Worm (Caenorhabditis elegans): ENCODE results near the gene srab-14.

Gene srab-14

DNA sequence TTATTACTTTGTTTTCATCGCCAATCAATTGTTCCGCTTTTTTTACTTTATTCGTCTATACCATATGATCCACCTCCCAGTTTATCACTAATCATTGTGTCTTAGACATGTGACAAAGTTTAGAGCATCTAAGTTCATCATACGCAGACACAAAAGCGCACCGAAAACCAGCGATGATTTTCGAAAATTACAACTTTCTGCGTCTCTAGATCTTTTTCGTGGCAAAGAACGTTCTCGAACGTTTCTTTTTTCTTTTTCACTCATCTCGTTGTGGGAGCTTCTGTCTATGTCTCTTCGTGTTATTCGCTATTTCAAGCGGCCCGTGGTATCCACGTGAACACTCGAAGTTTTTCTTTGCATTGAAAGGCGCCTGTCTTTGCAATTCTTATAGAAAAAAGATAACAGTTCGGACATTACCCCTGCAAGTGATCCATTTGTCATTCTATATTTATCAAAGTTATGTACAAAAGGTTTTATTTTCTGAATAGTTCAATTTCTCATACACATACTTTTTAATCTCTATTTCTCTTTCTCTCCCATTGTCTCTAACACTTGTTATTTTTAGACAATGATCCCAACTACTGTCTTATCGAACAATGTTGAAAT lies 29.9 kb upstream of the srab-14 start, which contains the start of gene ZK1290.5 (continued):
- no peak for TF ChIP-seq cebp-2 (GFP tag; IDR thresholded peaks at IDR 0.05)
- TF ChIP-seq mel-28 (tag; optimal IDR thresholded peaks at IDR 0.05; ENCODE audit: borderline replicate concordance) = no peak
- no peak for TF ChIP-seq ccch-3 (GFP tag; optimal IDR thresholded peaks at IDR 0.05)
- no peak for TF ChIP-seq lin-35 (GFP tag; optimal IDR thresholded peaks at IDR 0.05)
- no peak for TF ChIP-seq efl-1 (GFP tag; optimal IDR thresholded peaks at IDR 0.05)
- TF ChIP-seq nfya-1 (tag; optimal IDR thresholded peaks at IDR 0.05; ENCODE audit: borderline replicate concordance, insufficient read depth) = no peak
- peak; percentile 50 for TF ChIP-seq ceh-27 (GFP tag; optimal IDR thresholded peaks at IDR 0.05)
- TF ChIP-seq hrde-1 (tag; optimal IDR thresholded peaks at IDR 0.05; ENCODE audit: borderline replicate concordance) = no peak
- peak; percentile 78 for TF ChIP-seq ekl-4 (GFP tag; IDR thresholded peaks at IDR 0.05)
- no peak for TF ChIP-seq hlh-26 (GFP tag; conservative IDR thresholded peaks at IDR 0.05)
- no peak; the same call in 1 of the 2 replicates for TF ChIP-seq mcd-1 (GFP tag; IDR thresholded peaks at IDR 0.05)
- TF ChIP-seq zim-3 (tag; optimal IDR thresholded peaks at IDR 0.05) = no peak
- no peak for TF ChIP-seq rec-8 (tag; optimal IDR thresholded peaks at IDR 0.05)
- TF ChIP-seq tbp1 (GFP tag; optimal IDR thresholded peaks at IDR 0.05) = peak; percentile 55
- TF ChIP-seq aptf-3 (GFP tag; IDR thresholded peaks at IDR 0.05) = no peak
- TF ChIP-seq die-1 (tag; optimal IDR thresholded peaks at IDR 0.05) = peak; percentile 43
- peak; percentile 6 for TF ChIP-seq F23B12.7 (tag; optimal IDR thresholded peaks at IDR 0.05; ENCODE audit: insufficient read depth)
- TF ChIP-seq ztf-28 (GFP tag; IDR thresholded peaks at IDR 0.05) = no peak
- no peak for TF ChIP-seq lin-26 (GFP tag; IDR thresholded peaks at IDR 0.05)
- no peak for TF ChIP-seq ztf-6 (GFP tag; IDR thresholded peaks at IDR 0.05)
- no peak for TF ChIP-seq F33H1.4 (GFP tag; IDR thresholded peaks at IDR 0.05)
- TF ChIP-seq bed-1 (GFP tag; IDR thresholded peaks at IDR 0.05) = no peak
- TF ChIP-seq hmg-20 (GFP tag; IDR thresholded peaks at IDR 0.05) = peak; percentile 6; the same call in 1 of the 2 replicates
- TF ChIP-seq T26A5.8 (tag; optimal IDR thresholded peaks at IDR 0.05) = no peak
- TF ChIP-seq F55B11.4 (tag; optimal IDR thresholded peaks at IDR 0.05; ENCODE audit: borderline replicate concordance, insufficient read depth) = no peak
- TF ChIP-seq gei-17 (GFP tag; optimal IDR thresholded peaks at IDR 0.05) = peak; percentile 53
- TF ChIP-seq mes-4 (tag; optimal IDR thresholded peaks at IDR 0.05) = no peak
- no peak for TF ChIP-seq lsl-1 (GFP tag; optimal IDR thresholded peaks at IDR 0.05)
- TF ChIP-seq ztf-18 (tag; optimal IDR thresholded peaks at IDR 0.05) = peak; percentile 19
- no peak for TF ChIP-seq ztf-25 (GFP tag; IDR thresholded peaks at IDR 0.05)
- peak; percentile 72 for TF ChIP-seq dox-1 (GFP tag; IDR thresholded peaks at IDR 0.05)
- TF ChIP-seq nhr-90 (tag; optimal IDR thresholded peaks at IDR 0.05) = peak; percentile 43
- no peak for TF ChIP-seq ama-1 (optimal IDR thresholded peaks at IDR 0.05)
- no peak for TF ChIP-seq ama-1 (GFP tag; optimal IDR thresholded peaks at IDR 0.05)
- TF ChIP-seq atf-7 (tag; optimal IDR thresholded peaks at IDR 0.05) = peak; percentile 84
- peak; percentile 63 for TF ChIP-seq ztf-3 (GFP tag; optimal IDR thresholded peaks at IDR 0.05)
- TF ChIP-seq aptf-2 (GFP tag; conservative IDR thresholded peaks at IDR 0.05) = no peak
- no peak for TF ChIP-seq C17E4.6 (GFP tag; IDR thresholded peaks at IDR 0.05)
- TF ChIP-seq nhr-179 (tag; optimal IDR thresholded peaks at IDR 0.05) = no peak
- no peak for TF ChIP-seq Y79H2A.3 (GFP tag; conservative IDR thresholded peaks at IDR 0.05)
- peak; percentile 28 for TF ChIP-seq ZK185.1 (tag; optimal IDR thresholded peaks at IDR 0.05; ENCODE audit: poor library complexity, severe bottlenecking)
- TF ChIP-seq Y67H2A.10 (GFP tag; conservative IDR thresholded peaks at IDR 0.05) = no peak
- TF ChIP-seq attf-3 (GFP tag; conservative IDR thresholded peaks at IDR 0.05) = no peak
- TF ChIP-seq hlh-12 (tag; optimal IDR thresholded peaks at IDR 0.05) = no peak
- no peak for TF ChIP-seq ceh-79 (tag; optimal IDR thresholded peaks at IDR 0.05)
- no peak for TF ChIP-seq Y53F4B.3 (GFP tag; IDR thresholded peaks at IDR 0.05)
- no peak for TF ChIP-seq sptf-2 (GFP tag; optimal IDR thresholded peaks at IDR 0.05)
- no peak for TF ChIP-seq madf-3 (GFP tag; IDR thresholded peaks at IDR 0.05)

Measured in whole organism, young adult.